Worm (Caenorhabditis elegans) whole organism, early embryonic: Measurements from ENCODE around the gene F58E2.3.

ENCODE experiments used
- F13C5.2 ChIP-seq: sonication (generic microtip); optimal IDR thresholded peaks from 2 replicates; lab custom pipeline; 2017; ENCODE audit warnings: mild to moderate bottlenecking, missing genetic modification characterization, inconsistent platforms, missing compliant biosample characterization
- ama-1 ChIP-seq: fragments of 150-350 bp; optimal IDR thresholded peaks from 2 replicates; lab custom pipeline; 2014
- ets-7 ChIP-seq: sonication (generic microtip); optimal IDR thresholded peaks from 2 replicates; lab custom pipeline; 2016; ENCODE audit warnings: missing genotype, missing genetic modification characterization, missing compliant biosample characterization
- hmbx-1 ChIP-seq: sonication (generic microtip); optimal IDR thresholded peaks from 2 replicates; lab custom pipeline; 2016; ENCODE audit warnings: mild to moderate bottlenecking, missing genetic modification characterization, missing compliant biosample characterization

DNA sequence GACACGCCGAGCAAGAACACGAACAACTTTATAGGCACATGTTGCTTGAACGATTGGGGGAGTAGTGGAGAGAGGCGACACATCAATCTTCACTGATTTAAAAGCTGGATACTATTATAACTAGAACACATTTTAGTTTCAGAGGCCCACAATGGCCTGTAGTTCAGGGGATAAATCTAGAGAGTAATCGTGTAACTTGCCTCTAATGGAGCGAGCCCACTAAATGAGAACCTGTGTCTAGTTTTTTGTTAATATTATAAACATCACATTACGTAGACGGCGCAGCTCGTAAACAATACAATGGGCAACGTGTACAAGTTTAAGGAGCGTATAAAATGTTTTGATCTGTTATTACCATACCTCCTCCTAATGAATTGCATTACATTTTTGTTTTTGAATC is 22.6 kb upstream of the F58E2.3 start, which contains the start of gene F58E2.5:
- TF ChIP-seq ama-1 (lab: Kevin White, UChicago) (no peak), hmbx-1 (no peak), ets-7 (tag; lab: Kevin White, UChicago) (no peak), F13C5.2 (tag; lab: Kevin White, UChicago) (no peak)
